Fruit fly (Drosophila melanogaster) whole organism, embryonic: ENCODE data around the gene cert.

Source experiments
- Atf6 ChIP-seq: fragments of 200-800 bp; sonication (Bioruptor generic); IDR thresholded peaks from 2 replicates; pipeline ENCODE4 v1.3.6; 2022; ENCODE audit warnings: missing biosample characterization, missing genetic modification characterization
- CG1024 ChIP-seq: fragments of 200-800 bp; sonication (Bioruptor generic); IDR thresholded peaks from 2 replicates; pipeline ENCODE4 v1.3.6; 2022; ENCODE audit warnings: missing biosample characterization, missing genetic modification characterization
- CG12071 ChIP-seq: fragments of 200-800 bp; sonication (Bioruptor generic); optimal IDR thresholded peaks from 3 replicates; lab custom pipeline; 2018; ENCODE audit warnings: missing biosample characterization, mild to moderate bottlenecking, missing genetic modification characterization
- CG13296 ChIP-seq: fragments of 200-800 bp; sonication (Bioruptor generic); optimal IDR thresholded peaks from 3 replicates; lab custom pipeline; 2018; ENCODE audit warnings: missing biosample characterization, mild to moderate bottlenecking, missing genetic modification characterization
- CG14710 ChIP-seq: fragments of 200-800 bp; sonication (Bioruptor generic); optimal IDR thresholded peaks from 3 replicates; lab custom pipeline; 2019; ENCODE audit warnings: missing biosample characterization, mild to moderate bottlenecking, missing genetic modification characterization, moderate library complexity
- CG15011 ChIP-seq: fragments of 200-800 bp; sonication (Bioruptor generic); optimal IDR thresholded peaks from 3 replicates; lab custom pipeline; 2018; ENCODE audit warnings: missing biosample characterization, mild to moderate bottlenecking, missing genetic modification characterization
- CG15601 ChIP-seq: fragments of 200-800 bp; sonication (Bioruptor generic); optimal IDR thresholded peaks from 3 replicates; lab custom pipeline; 2019; ENCODE audit warnings: missing biosample characterization, mild to moderate bottlenecking, missing genetic modification characterization, moderate library complexity
- CG18764 ChIP-seq: fragments of 200-800 bp; sonication (Bioruptor generic); optimal IDR thresholded peaks from 3 replicates; lab custom pipeline; 2016; ENCODE audit warnings: missing biosample characterization, missing genetic modification characterization
- CG30403 ChIP-seq: fragments of 200-800 bp; sonication (Bioruptor generic); optimal IDR thresholded peaks from 3 replicates; lab custom pipeline; 2016; ENCODE audit warnings: missing biosample characterization, missing genetic modification characterization
- CG3838 ChIP-seq: fragments of 200-800 bp; sonication (Bioruptor generic); optimal IDR thresholded peaks from 3 replicates; lab custom pipeline; 2016; ENCODE audit warnings: missing biosample characterization, missing genetic modification characterization
- CG43689 ChIP-seq: fragments of 200-800 bp; sonication (Bioruptor generic); IDR thresholded peaks from 2 replicates; pipeline ENCODE4 v1.3.6; 2022; ENCODE audit warnings: missing biosample characterization, missing genetic modification characterization
- CG5245 ChIP-seq: fragments of 200-800 bp; sonication (Bioruptor generic); optimal IDR thresholded peaks from 3 replicates; lab custom pipeline; 2016; ENCODE audit warnings: missing biosample characterization, missing genetic modification characterization
- CG6272 ChIP-seq: fragments of 200-800 bp; sonication (Bioruptor generic); IDR thresholded peaks from 2 replicates; pipeline ENCODE4 v1.3.6; 2022; ENCODE audit warnings: missing biosample characterization, missing genetic modification characterization
- CG6683 ChIP-seq: fragments of 200-800 bp; sonication (Bioruptor generic); optimal IDR thresholded peaks from 2 replicates; lab custom pipeline; 2017; ENCODE audit warnings: missing biosample characterization, mild to moderate bottlenecking, missing genetic modification characterization, missing genetic modification reagents
- CG6689 ChIP-seq: fragments of 200-800 bp; sonication (Bioruptor generic); IDR thresholded peaks from 2 replicates; pipeline ENCODE4 v1.3.6; 2022; ENCODE audit warnings: missing biosample characterization, missing genetic modification characterization
- CG7963 ChIP-seq: fragments of 200-800 bp; sonication (Bioruptor generic); IDR thresholded peaks from 3 replicates; pipeline ENCODE4 v1.3.6; 2022; ENCODE audit warnings: missing biosample characterization, missing genetic modification characterization; ENCODE audit not compliant: partially characterized antibody
- CG7987 ChIP-seq: fragments of 200-800 bp; sonication (Bioruptor generic); optimal IDR thresholded peaks from 2 replicates; lab custom pipeline; 2018; ENCODE audit warnings: missing biosample characterization, mild to moderate bottlenecking, missing genetic modification characterization, moderate library complexity
- CG8089 ChIP-seq: fragments of 200-800 bp; sonication (Bioruptor generic); optimal IDR thresholded peaks from 3 replicates; lab custom pipeline; 2016; ENCODE audit warnings: missing biosample characterization, missing genetic modification characterization
- CG8290 ChIP-seq, 3 experiments: fragments of 200-800 bp; sonication (Bioruptor generic); optimal IDR thresholded peaks; 2 replicates each; lab custom pipeline; 2016 to 2019; ENCODE audit warnings: missing biosample characterization in 3 of 3, missing genetic modification characterization in 3 of 3, mild to moderate bottlenecking in 2 of 3, moderate library complexity in 1 of 3
- CG9609 ChIP-seq: fragments of 200-800 bp; sonication (Bioruptor generic); optimal IDR thresholded peaks from 3 replicates; lab custom pipeline; 2016; ENCODE audit warnings: missing biosample characterization, missing genetic modification characterization
- CHES-1-like ChIP-seq: fragments of 200-800 bp; sonication (Bioruptor generic); optimal IDR thresholded peaks from 2 replicates; lab custom pipeline; 2016; ENCODE audit warnings: missing biosample characterization, missing genetic modification characterization
- Deaf1 ChIP-seq: fragments of 200-800 bp; optimal IDR thresholded peaks from 3 replicates; lab custom pipeline; 2019; ENCODE audit warnings: missing biosample characterization, mild to moderate bottlenecking, missing genetic modification characterization, moderate library complexity
- Elba2 ChIP-seq: fragments of 200-800 bp; sonication (Bioruptor generic); optimal IDR thresholded peaks from 3 replicates; lab custom pipeline; 2016; ENCODE audit warnings: missing biosample characterization, missing genetic modification characterization
- H15 ChIP-seq: fragments of 200-800 bp; sonication (Bioruptor generic); IDR thresholded peaks from 3 replicates; pipeline ENCODE4 v1.3.6; 2022; ENCODE audit warnings: missing biosample characterization, missing genetic modification characterization
- Hmx ChIP-seq: fragments of 200-800 bp; sonication (Bioruptor generic); optimal IDR thresholded peaks from 2 replicates; lab custom pipeline; 2016; ENCODE audit warnings: missing biosample characterization, missing genetic modification characterization
- Lim3 ChIP-seq: fragments of 200-800 bp; sonication (Bioruptor generic); IDR thresholded peaks from 2 replicates; pipeline ENCODE4 v1.3.6; 2022; ENCODE audit warnings: missing biosample characterization, missing genetic modification characterization
- Mes4 ChIP-seq: fragments of 200-800 bp; sonication (Bioruptor generic); optimal IDR thresholded peaks from 2 replicates; lab custom pipeline; 2016; ENCODE audit warnings: missing biosample characterization, missing genetic modification characterization
- NFAT ChIP-seq: fragments of 200-800 bp; sonication (Bioruptor generic); IDR thresholded peaks from 2 replicates; pipeline ENCODE4 v1.3.6; 2022; ENCODE audit warnings: missing biosample characterization, missing genetic modification characterization
- Nf-YA ChIP-seq: fragments of 200-800 bp; sonication (Bioruptor generic); IDR thresholded peaks from 2 replicates; pipeline ENCODE4 v1.3.6; 2022; ENCODE audit warnings: missing biosample characterization, missing genetic modification characterization
- Rx ChIP-seq: fragments of 200-800 bp; sonication (Bioruptor generic); IDR thresholded peaks from 2 replicates; pipeline ENCODE4 v1.3.6; 2022; ENCODE audit warnings: missing biosample characterization, missing genetic modification characterization
- Stat92E ChIP-seq, 3 experiments: fragments of >200 bp in 2 of 3; fragments of 200-800 bp in 1 of 3; sonication (Bioruptor generic) in 1 of 3; optimal IDR thresholded peaks; 2 replicates each; lab custom pipeline; 2017 to 2019; ENCODE audit warnings: missing biosample characterization in 3 of 3, missing genetic modification characterization in 3 of 3, mild to moderate bottlenecking in 1 of 3, moderate library complexity in 1 of 3
- al ChIP-seq: fragments of 200-800 bp; sonication (Bioruptor generic); IDR thresholded peaks from 2 replicates; pipeline ENCODE4 v1.3.6; 2022; ENCODE audit warnings: missing biosample characterization, missing genetic modification characterization
- chif ChIP-seq, 2 experiments: fragments of 200-800 bp; sonication (Bioruptor generic); optimal IDR thresholded peaks; 3 replicates each; lab custom pipeline; 2016; ENCODE audit warnings: missing biosample characterization in 2 of 2, missing genetic modification characterization in 2 of 2
- emc ChIP-seq: fragments of 200-800 bp; sonication (Bioruptor generic); optimal IDR thresholded peaks from 2 replicates; lab custom pipeline; 2016; ENCODE audit warnings: missing biosample characterization, missing genetic modification characterization
- ems ChIP-seq: fragments of 200-800 bp; sonication (Bioruptor generic); optimal IDR thresholded peaks from 3 replicates; lab custom pipeline; 2016; ENCODE audit warnings: missing biosample characterization, missing genetic modification characterization
- exex ChIP-seq: fragments of 200-800 bp; sonication (Bioruptor generic); optimal IDR thresholded peaks from 4 replicates; lab custom pipeline; 2018; ENCODE audit warnings: missing biosample characterization, mild to moderate bottlenecking, missing genetic modification characterization, moderate library complexity
- ftz-f1 ChIP-seq: fragments of 200-800 bp; sonication (Bioruptor generic); optimal IDR thresholded peaks from 2 replicates; lab custom pipeline; 2016; ENCODE audit warnings: missing biosample characterization, missing genetic modification characterization
- gfzf ChIP-seq: fragments of 200-800 bp; sonication (Bioruptor generic); optimal IDR thresholded peaks from 2 replicates; lab custom pipeline; 2016; ENCODE audit warnings: missing biosample characterization, mild to moderate bottlenecking, missing genetic modification characterization, moderate library complexity
- grau ChIP-seq: fragments of 200-800 bp; optimal IDR thresholded peaks from 3 replicates; lab custom pipeline; 2019; ENCODE audit warnings: missing biosample characterization, mild to moderate bottlenecking, missing genetic modification characterization, moderate library complexity
- gro ChIP-seq: fragments of 200-800 bp; sonication (Bioruptor generic); optimal IDR thresholded peaks from 2 replicates; lab custom pipeline; 2016; ENCODE audit warnings: missing biosample characterization, missing genetic modification characterization
- h ChIP-seq: fragments of >200 bp; optimal IDR thresholded peaks from 2 replicates; lab custom pipeline; 2017
- nerfin-1 ChIP-seq: fragments of 200-800 bp; sonication (Bioruptor generic); optimal IDR thresholded peaks from 3 replicates; lab custom pipeline; 2019; ENCODE audit warnings: missing biosample characterization, mild to moderate bottlenecking, missing genetic modification characterization, moderate library complexity
- nerfin-2 ChIP-seq: fragments of 200-800 bp; sonication (Bioruptor generic); IDR thresholded peaks from 2 replicates; pipeline ENCODE4 v1.3.6; 2022; ENCODE audit warnings: missing biosample characterization, missing genetic modification characterization; ENCODE audit not compliant: partially characterized antibody
- oc ChIP-seq: fragments of 200-800 bp; sonication (Bioruptor generic); optimal IDR thresholded peaks from 2 replicates; lab custom pipeline; 2018; ENCODE audit warnings: missing biosample characterization, mild to moderate bottlenecking, missing genetic modification characterization, moderate library complexity
- odd ChIP-seq: fragments of 200-800 bp; sonication (Bioruptor generic); optimal IDR thresholded peaks from 2 replicates; lab custom pipeline; 2017; ENCODE audit warnings: missing biosample characterization, mild to moderate bottlenecking, missing genetic modification characterization
- org-1 ChIP-seq: fragments of 200-800 bp; sonication (Bioruptor generic); optimal IDR thresholded peaks from 2 replicates; lab custom pipeline; 2017; ENCODE audit warnings: missing biosample characterization, missing genetic modification characterization
- otp ChIP-seq: fragments of 200-800 bp; sonication (Bioruptor generic); IDR thresholded peaks from 3 replicates; pipeline ENCODE4, ENCODE4 v1.3.6; 2022; ENCODE audit warnings: missing biosample characterization, missing genetic modification characterization
- rib ChIP-seq: fragments of 200-800 bp; sonication (Bioruptor generic); IDR thresholded peaks from 2 replicates; pipeline ENCODE4 v1.3.6; 2022; ENCODE audit warnings: missing biosample characterization, missing genetic modification characterization
- row ChIP-seq: fragments of 200-800 bp; sonication (Bioruptor generic); IDR thresholded peaks from 3 replicates; pipeline ENCODE4 v1.3.6; 2022; ENCODE audit warnings: missing biosample characterization, missing genetic modification characterization
- scrt ChIP-seq: fragments of 200-800 bp; sonication (Bioruptor generic); optimal IDR thresholded peaks from 2 replicates; lab custom pipeline; 2018; ENCODE audit warnings: missing biosample characterization, mild to moderate bottlenecking, missing genetic modification characterization, moderate library complexity
- sob ChIP-seq: fragments of 200-800 bp; sonication (Bioruptor generic); IDR thresholded peaks from 2 replicates; pipeline ENCODE4 v1.3.6; 2022; ENCODE audit warnings: missing biosample characterization, missing genetic modification characterization
- tna ChIP-seq: fragments of 200-800 bp; sonication (Bioruptor generic); IDR thresholded peaks from 2 replicates; pipeline ENCODE4 v1.3.6; 2022; ENCODE audit warnings: missing biosample characterization, missing genetic modification characterization; ENCODE audit not compliant: partially characterized antibody

cert gene

dm6 chr3L:8296941-8297340, 7.3 kb upstream of the cert start, which contains the start of gene Rab19 (continued):
- TF ChIP-seq H15 (GFP tag; lab: Robert Waterston, UW) (no peak), CG8290 (GFP tag; optimal IDR thresholded peaks at IDR 0.05; lab: Kevin White, UChicago) (no peak), CG8290 (tag; optimal IDR thresholded peaks at IDR 0.05; lab: Kevin White, UChicago) (no peak), odd (GFP tag; lab: Kevin White, UChicago) (no peak), row (GFP tag; lab: Robert Waterston, UW) (no peak), CG15011 (GFP tag; lab: Kevin White, UChicago) (no peak), CHES-1-like (GFP tag; lab: Kevin White, UChicago) (no peak), CG6689 (GFP tag; lab: Robert Waterston, UW) (no peak), Nf-YA (GFP tag; lab: Robert Waterston, UW) (no peak), CG5245 (no peak), CG18764 (GFP tag; lab: Kevin White, UChicago) (no peak), gfzf (GFP tag; lab: Kevin White, UChicago) (no peak), rib (GFP tag; lab: Robert Waterston, UW) (no peak), ftz-f1 (GFP tag; lab: Kevin White, UChicago) (no peak), ems (GFP tag; lab: Kevin White, UChicago) (no peak), Mes4 (no peak), CG9609 (no peak), CG15601 (tag; lab: Kevin White, UChicago) (peak; percentile 48), Stat92E (GFP tag; optimal IDR thresholded peaks at IDR 0.05; lab: Kevin White, UChicago) (no peak), CG7987 (GFP tag; lab: Kevin White, UChicago) (no peak), org-1 (GFP tag; lab: Kevin White, UChicago) (no peak), Hmx (no peak), CG6683 (GFP tag; lab: Kevin White, UChicago) (no peak), nerfin-1 (tag; lab: Kevin White, UChicago) (no peak), CG14710 (peak; percentile 93), tna (peak; percentile 89), CG30403 (GFP tag; lab: Kevin White, UChicago) (no peak), grau (no peak), Lim3 (GFP tag; lab: Robert Waterston, UW) (no peak), CG7963 (GFP tag; lab: Robert Waterston, UW) (peak; percentile 65; the same call in 2 of the 3 replicates), CG1024 (GFP tag; lab: Robert Waterston, UW) (no peak), oc (no peak), CG13296 (no peak), otp (GFP tag; lab: Robert Waterston, UW) (no peak), CG8089 (GFP tag; lab: Kevin White, UChicago) (no peak), Rx (no peak), CG43689 (no peak), Atf6 (GFP tag; lab: Robert Waterston, UW) (no peak), Deaf1 (tag; lab: Kevin White, UChicago) (no peak), nerfin-2 (peak; percentile 76), h (lab: Kevin White, UChicago) (no peak), CG6272 (no peak), Elba2 (GFP tag; lab: Kevin White, UChicago) (no peak), chif (GFP tag; optimal IDR thresholded peaks at IDR 0.05; lab: Kevin White, UChicago) (no peak), CG12071 (GFP tag; lab: Kevin White, UChicago) (no peak), sob (GFP tag; lab: Robert Waterston, UW) (no peak), gro (no peak), CG3838 (GFP tag; lab: Kevin White, UChicago) (no peak), NFAT (GFP tag; lab: Robert Waterston, UW) (no peak), exex (no peak), emc (GFP tag; lab: Kevin White, UChicago) (no peak), scrt (GFP tag; lab: Kevin White, UChicago) (no peak), al (GFP tag; lab: Robert Waterston, UW) (no peak)
